Fruit fly (Drosophila melanogaster) whole organism, pupa: Measurements from ENCODE around the gene TTLL4A.
A peak's percentile ranks its signal among the peaks of the same experiment; 100 is the strongest.

ENCODE experiments used
- CG10348 ChIP-seq: fragments of 200-800 bp; sonication (Bioruptor generic); IDR thresholded peaks from 2 replicates; pipeline ENCODE4 v1.3.6; 2022; ENCODE audit warnings: missing biosample characterization, missing genetic modification characterization
- CG12605 ChIP-seq: fragments of 200-800 bp; sonication (Bioruptor generic); IDR thresholded peaks from 2 replicates; pipeline ENCODE4 v1.3.6; 2022; ENCODE audit warnings: missing biosample characterization, missing genetic modification characterization
- CG13204 ChIP-seq: fragments of 200-800 bp; sonication (Bioruptor generic); optimal IDR thresholded peaks from 2 replicates; lab custom pipeline; 2018; ENCODE audit warnings: missing biosample characterization, mild to moderate bottlenecking, missing genetic modification characterization, moderate library complexity
- CG14655 ChIP-seq: fragments of 200-800 bp; sonication (Bioruptor generic); optimal IDR thresholded peaks from 3 replicates; lab custom pipeline; 2017; ENCODE audit warnings: mild to moderate bottlenecking, missing biosample characterization, missing genetic modification reagents, missing genetic modification characterization
- CG15710 ChIP-seq: fragments of 200-800 bp; sonication (Bioruptor generic); optimal IDR thresholded peaks from 2 replicates; lab custom pipeline; 2018; ENCODE audit warnings: missing biosample characterization, mild to moderate bottlenecking, missing genetic modification characterization, moderate library complexity
- CG17806 ChIP-seq: fragments of 200-800 bp; sonication (Bioruptor generic); optimal IDR thresholded peaks from 2 replicates; lab custom pipeline; 2018; ENCODE audit warnings: missing biosample characterization, mild to moderate bottlenecking, missing genetic modification characterization, moderate library complexity
- CG32121 ChIP-seq: fragments of 200-800 bp; sonication (Bioruptor generic); IDR thresholded peaks from 2 replicates; pipeline ENCODE4 v1.3.6; 2022; ENCODE audit warnings: missing biosample characterization, missing genetic modification characterization
- CG34367 ChIP-seq: fragments of 200-800 bp; sonication (Bioruptor generic); optimal IDR thresholded peaks from 2 replicates; lab custom pipeline; 2018; ENCODE audit warnings: missing biosample characterization, mild to moderate bottlenecking, missing genetic modification characterization
- CG4496 ChIP-seq: fragments of 200-800 bp; sonication (Bioruptor generic); IDR thresholded peaks from 3 replicates; pipeline ENCODE4 v1.3.6; 2022; ENCODE audit warnings: missing biosample characterization, missing genetic modification characterization
- CG8159 ChIP-seq: fragments of 200-800 bp; sonication (Bioruptor generic); optimal IDR thresholded peaks from 3 replicates; lab custom pipeline; 2018; ENCODE audit warnings: missing biosample characterization, mild to moderate bottlenecking, missing genetic modification characterization, moderate library complexity
- CG8301 ChIP-seq: fragments of 200-800 bp; sonication (Bioruptor generic); optimal IDR thresholded peaks from 2 replicates; lab custom pipeline; 2018; ENCODE audit warnings: missing biosample characterization, mild to moderate bottlenecking, missing genetic modification characterization
- CG9948 ChIP-seq: fragments of 200-800 bp; sonication (Bioruptor generic); optimal IDR thresholded peaks from 2 replicates; lab custom pipeline; 2018; ENCODE audit warnings: missing biosample characterization, mild to moderate bottlenecking, missing genetic modification characterization, moderate library complexity
- D1 ChIP-seq: fragments of 200-800 bp; sonication (Bioruptor generic); optimal IDR thresholded peaks from 2 replicates; lab custom pipeline; 2018; ENCODE audit warnings: missing biosample characterization, mild to moderate bottlenecking, missing genetic modification characterization, moderate library complexity
- EcR ChIP-seq: fragments of 200-800 bp; sonication (Bioruptor generic); optimal IDR thresholded peaks from 3 replicates; lab custom pipeline; 2019; ENCODE audit warnings: missing biosample characterization, missing genetic modification characterization, mild to moderate bottlenecking, moderate library complexity, missing genetic modification reagents
- Ets98B ChIP-seq: fragments of 200-800 bp; sonication (Bioruptor generic); IDR thresholded peaks from 2 replicates; pipeline ENCODE4 v1.3.6; 2022; ENCODE audit warnings: missing biosample characterization, missing genetic modification characterization
- Pif1A ChIP-seq: fragments of 200-800 bp; sonication (Bioruptor generic); optimal IDR thresholded peaks from 3 replicates; lab custom pipeline; 2016; ENCODE audit warnings: missing biosample characterization, missing genetic modification characterization
- Pif1B ChIP-seq: fragments of 200-800 bp; sonication (Bioruptor generic); optimal IDR thresholded peaks from 3 replicates; lab custom pipeline; 2016; ENCODE audit warnings: missing biosample characterization, missing genetic modification characterization
- Snoo ChIP-seq: fragments of 200-800 bp; sonication (Bioruptor generic); optimal IDR thresholded peaks from 3 replicates; lab custom pipeline; 2017; ENCODE audit warnings: missing biosample characterization, mild to moderate bottlenecking, missing genetic modification characterization, inconsistent platforms
- fd96Ca ChIP-seq: fragments of 200-800 bp; sonication (Bioruptor generic); IDR thresholded peaks from 3 replicates; pipeline ENCODE4 v1.3.6; 2022; ENCODE audit warnings: missing biosample characterization, missing genetic modification characterization
- gl ChIP-seq: fragments of 200-800 bp; sonication (Bioruptor generic); optimal IDR thresholded peaks from 2 replicates; lab custom pipeline; 2018; ENCODE audit warnings: missing biosample characterization, mild to moderate bottlenecking, missing genetic modification characterization
- rn ChIP-seq: fragments of 200-800 bp; sonication (Bioruptor generic); IDR thresholded peaks from 2 replicates; pipeline ENCODE4 v1.3.6; 2022; ENCODE audit warnings: missing biosample characterization, missing genetic modification characterization

TTLL4A gene

dm6 chr2L:11010999-11011398 is 21.8 kb downstream of the TTLL4A start, which contains the start of the genes Art8 and dUTPase:
Art8 (minus strand) TSS chr2L:11011086.
dUTPase (plus strand) TSS chr2L:11011312.
- TF ChIP-seq CG8159 (tag; lab: Kevin White, UChicago): peak; percentile 56
- TF ChIP-seq CG12605 (GFP tag; lab: Robert Waterston, UW): no peak
- no peak for TF ChIP-seq CG34367 (tag; lab: Kevin White, UChicago)
- no peak for TF ChIP-seq D1
- TF ChIP-seq CG14655: no peak
- TF ChIP-seq CG8301 (tag; lab: Kevin White, UChicago): no peak
- TF ChIP-seq CG15710 (tag; lab: Kevin White, UChicago): peak; percentile 51
- peak; percentile 45 for TF ChIP-seq CG32121 (GFP tag; lab: Robert Waterston, UW)
- no peak for TF ChIP-seq fd96Ca
- TF ChIP-seq Ets98B (GFP tag; lab: Robert Waterston, UW): peak; percentile 61
- TF ChIP-seq CG13204: no peak
- no peak for TF ChIP-seq CG10348 (GFP tag; lab: Robert Waterston, UW)
- peak; percentile 59; the same call in 2 of the 3 replicates for TF ChIP-seq CG4496 (GFP tag; lab: Robert Waterston, UW)
- TF ChIP-seq CG9948 (tag; lab: Kevin White, UChicago): no peak
- TF ChIP-seq rn (GFP tag; lab: Robert Waterston, UW): 0 out of 2 replicates have a peak, but pooled peaks have one; percentile 21
- no peak for TF ChIP-seq Pif1B (GFP tag; lab: Kevin White, UChicago)
- no peak for TF ChIP-seq EcR
- TF ChIP-seq gl: no peak
- peak; percentile 44 for TF ChIP-seq Snoo (tag; lab: Kevin White, UChicago)
- TF ChIP-seq CG17806: peak; percentile 31
- TF ChIP-seq Pif1A (GFP tag; lab: Kevin White, UChicago): no peak

dm6 chr2L:11014018-11014611 is 24.9 kb downstream of the TTLL4A start:
- TF ChIP-seq CG13204 (peak; percentile 85), CG8301 (tag; lab: Kevin White, UChicago) (no peak)
- TF ChIP-seq, all 21 proteins: peak for 1

- peak; percentile 66 for TF ChIP-seq CG8159 (tag; lab: Kevin White, UChicago)
- TF ChIP-seq fd96Ca: no peak
- no peak for TF ChIP-seq CG32121 (GFP tag; lab: Robert Waterston, UW)
- peak; percentile 11 for TF ChIP-seq D1
- no peak for TF ChIP-seq Pif1A (GFP tag; lab: Kevin White, UChicago)
- peak; percentile 51 for TF ChIP-seq CG15710 (tag; lab: Kevin White, UChicago)
- peak; percentile 46 for TF ChIP-seq CG17806
- no peak for TF ChIP-seq gl
- no peak for TF ChIP-seq Pif1B (GFP tag; lab: Kevin White, UChicago)
- peak; percentile 55 for TF ChIP-seq CG8301 (tag; lab: Kevin White, UChicago)
- TF ChIP-seq rn (GFP tag; lab: Robert Waterston, UW): no peak
- TF ChIP-seq CG12605 (GFP tag; lab: Robert Waterston, UW): peak; percentile 37
- TF ChIP-seq CG10348 (GFP tag; lab: Robert Waterston, UW): no peak
- TF ChIP-seq CG9948 (tag; lab: Kevin White, UChicago): peak; percentile 56
- peak; percentile 42 for TF ChIP-seq CG34367 (tag; lab: Kevin White, UChicago)
- no peak for TF ChIP-seq CG4496 (GFP tag; lab: Robert Waterston, UW)
- TF ChIP-seq CG13204: no peak
- TF ChIP-seq EcR: peak; percentile 11
- no peak for TF ChIP-seq CG14655
- no peak for TF ChIP-seq Ets98B (GFP tag; lab: Robert Waterston, UW)
- TF ChIP-seq, all 21 proteins: peak for 9
Observed at dm6 chr2L:11014671-11015070, 25.5 kb downstream of the TTLL4A start.

- TF ChIP-seq CG8159 (tag; lab: Kevin White, UChicago) (no peak), CG13204 (no peak), Snoo (tag; lab: Kevin White, UChicago) (no peak), gl (no peak), D1 (no peak), CG9948 (tag; lab: Kevin White, UChicago) (no peak), Pif1A (GFP tag; lab: Kevin White, UChicago) (no peak), CG15710 (tag; lab: Kevin White, UChicago) (no peak), EcR (no peak), CG10348 (GFP tag; lab: Robert Waterston, UW) (no peak), CG32121 (GFP tag; lab: Robert Waterston, UW) (no peak; the same call in 1 of the 2 replicates), CG8301 (tag; lab: Kevin White, UChicago) (no peak), CG14655 (no peak), CG4496 (GFP tag; lab: Robert Waterston, UW) (no peak), Ets98B (GFP tag; lab: Robert Waterston, UW) (no peak), Pif1B (GFP tag; lab: Kevin White, UChicago) (no peak), CG34367 (tag; lab: Kevin White, UChicago) (no peak), rn (GFP tag; lab: Robert Waterston, UW) (no peak), CG17806 (no peak)
Observed at dm6 chr2L:11015320-11015719, 26.1 kb downstream of the TTLL4A start, which contains the start of gene Acp32CD. Acp32CD (plus strand) TSS chr2L:11015620.

- TF ChIP-seq CG12605 (GFP tag; lab: Robert Waterston, UW) (no peak), CG4496 (GFP tag; lab: Robert Waterston, UW) (no peak), CG14655 (no peak), CG32121 (GFP tag; lab: Robert Waterston, UW) (no peak), Snoo (tag; lab: Kevin White, UChicago) (no peak), CG17806 (no peak), CG15710 (tag; lab: Kevin White, UChicago) (no peak), Pif1A (GFP tag; lab: Kevin White, UChicago) (no peak), EcR (no peak), D1 (no peak), gl (no peak), CG13204 (no peak), CG9948 (tag; lab: Kevin White, UChicago) (no peak), fd96Ca (no peak), CG10348 (GFP tag; lab: Robert Waterston, UW) (no peak), rn (GFP tag; lab: Robert Waterston, UW) (no peak), CG8159 (tag; lab: Kevin White, UChicago) (no peak), CG8301 (tag; lab: Kevin White, UChicago) (no peak), Pif1B (GFP tag; lab: Kevin White, UChicago) (no peak), CG34367 (tag; lab: Kevin White, UChicago) (no peak)
Observed at dm6 chr2L:11016695-11017094, 27.5 kb downstream of the TTLL4A start, which contains the start of gene CG14913. CG14913 (plus strand) TSS chr2L:11016995.
